Worm (Caenorhabditis elegans): ENCODE measurements around the gene C55B6.4.

DNA sequence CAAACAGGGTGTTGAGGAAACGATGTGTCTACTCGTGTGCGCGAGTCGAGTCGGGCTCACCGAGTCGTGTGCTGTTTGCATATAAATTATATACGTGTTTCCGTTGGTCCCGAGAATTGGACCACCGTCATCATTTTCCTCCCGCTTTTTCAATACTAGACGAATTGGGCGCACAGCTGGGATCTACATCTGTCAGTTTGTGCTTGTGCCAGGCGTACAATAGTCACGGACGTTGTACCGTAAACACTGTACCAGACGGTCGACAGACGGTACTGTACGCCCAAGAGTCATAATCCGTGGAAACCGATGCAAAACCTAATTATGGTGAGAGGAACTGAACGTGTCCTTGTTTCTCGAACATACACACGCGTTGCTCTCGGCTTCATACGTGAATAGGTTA, 21.6 kb upstream of the C55B6.4 start:
- TF ChIP-seq ref-1 (GFP tag; conservative IDR thresholded peaks at IDR 0.05) (no peak), ztf-29 (GFP tag; IDR thresholded peaks at IDR 0.05) (no peak), tab-1 (GFP tag; IDR thresholded peaks at IDR 0.05) (no peak), T22C8.4 (GFP tag; IDR thresholded peaks at IDR 0.05) (no peak), med-1 (GFP tag; optimal IDR thresholded peaks at IDR 0.05; ENCODE audit: insufficient read depth) (no peak), cog-1 (tag; optimal IDR thresholded peaks at IDR 0.05) (no peak), ztf-23 (GFP tag; IDR thresholded peaks at IDR 0.05) (no peak), flt-1 (GFP tag; IDR thresholded peaks at IDR 0.05) (no peak)
